ENCODE assay signal across 2 fruit fly cellular contexts in the genomic region with DNA sequence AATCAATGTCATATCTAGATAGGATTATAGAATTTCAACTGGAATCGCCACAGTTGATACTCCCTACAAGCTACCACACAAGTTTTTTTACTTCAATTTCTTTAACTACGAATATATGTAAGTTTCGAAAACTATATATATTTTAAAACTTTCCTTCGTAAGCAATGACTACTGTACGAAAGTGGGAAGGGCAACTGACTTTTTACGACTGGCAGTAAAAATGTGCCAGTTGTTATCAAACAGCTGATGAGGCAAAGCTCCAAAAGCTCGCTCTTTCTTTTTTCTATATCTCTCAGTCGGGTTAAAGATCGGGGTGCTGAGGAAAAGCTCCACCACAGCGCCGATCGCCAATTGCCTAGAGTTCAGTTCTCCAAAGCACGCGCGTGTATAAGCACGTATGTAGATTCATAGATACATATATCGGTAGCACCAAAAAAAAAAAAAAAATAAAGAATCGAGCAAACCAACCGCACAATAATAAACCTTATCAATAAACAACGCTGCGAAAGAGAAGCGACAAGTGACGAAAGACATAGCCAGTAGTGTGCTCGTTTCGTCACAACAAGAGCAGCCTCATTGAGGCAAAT.
TF ChIP-seq lines count a peak whose summit lies in the region.

No protein-coding gene starts in this region.

TF ChIP-seq in whole organism, embryonic, 481 proteins besides CTCF, POLR2A, EP300 and RAD21 (continued from another document and continues in another):
- TF ChIP-seq rib (GFP tag; IDR thresholded peaks at IDR 0.05; lab: Robert Waterston, UW) (no peak), CG13287 (GFP tag; IDR thresholded peaks at IDR 0.05; lab: Robert Waterston, UW; ENCODE audit: partially characterized antibody) (peak; percentile 34; the same call in 1 of the 2 replicates), Deaf1 (tag; optimal IDR thresholded peaks at IDR 0.05; lab: Kevin White, UChicago) (peak; percentile 78), CG10267 (tag; optimal IDR thresholded peaks at IDR 0.05; lab: Kevin White, UChicago) (peak; percentile 30), unpg (GFP tag; optimal IDR thresholded peaks at IDR 0.05; lab: Kevin White, UChicago) (peak; percentile 78), Nf-YB (GFP tag; optimal IDR thresholded peaks at IDR 0.05; lab: Kevin White, UChicago) (peak; percentile 51), kay (GFP tag; optimal IDR thresholded peaks at IDR 0.05; lab: Kevin White, UChicago) (peak; percentile 9), btn (GFP tag; optimal IDR thresholded peaks at IDR 0.05; lab: Kevin White, UChicago) (no peak), Hsf (GFP tag; optimal IDR thresholded peaks at IDR 0.05; lab: Kevin White, UChicago) (peak; percentile 6), CG12299 (tag; optimal IDR thresholded peaks at IDR 0.05; lab: Kevin White, UChicago) (peak; percentile 16), Hey (tag; optimal IDR thresholded peaks at IDR 0.05; lab: Kevin White, UChicago) (no peak), seq (GFP tag; IDR thresholded peaks at IDR 0.05; lab: Robert Waterston, UW) (peak; percentile 75), CG4820 (GFP tag; optimal IDR thresholded peaks at IDR 0.05; lab: Kevin White, UChicago) (peak; percentile 24), CG10209 (GFP tag; optimal IDR thresholded peaks at IDR 0.05; lab: Kevin White, UChicago) (peak; percentile 34), Fer2 (tag; optimal IDR thresholded peaks at IDR 0.05; lab: Kevin White, UChicago) (peak; percentile 9), H15 (GFP tag; IDR thresholded peaks at IDR 0.05; lab: Robert Waterston, UW) (peak; percentile 71), Hmr (GFP tag; optimal IDR thresholded peaks at IDR 0.05; lab: Kevin White, UChicago) (peak; percentile 64), CG4404 (GFP tag; IDR thresholded peaks at IDR 0.05; lab: Robert Waterston, UW) (no peak; the same call in 1 of the 2 replicates), inv (GFP tag; IDR thresholded peaks at IDR 0.05; lab: Robert Waterston, UW; ENCODE audit: partially characterized antibody) (no peak), CG10366 (GFP tag; IDR thresholded peaks at IDR 0.05; lab: Robert Waterston, UW) (peak; percentile 77), esg (GFP tag; conservative IDR thresholded peaks at IDR 0.05; lab: Robert Waterston, UW) (peak; percentile 70), CG12219 (GFP tag; optimal IDR thresholded peaks at IDR 0.05; lab: Kevin White, UChicago) (peak; percentile 55), chn (GFP tag; optimal IDR thresholded peaks at IDR 0.05; lab: Kevin White, UChicago) (no peak), abd-A (tag; optimal IDR thresholded peaks at IDR 0.05; lab: Kevin White, UChicago) (no peak), Ada2b (GFP tag; IDR thresholded peaks at IDR 0.05; lab: Robert Waterston, UW) (peak; percentile 79), CG17802 (tag; optimal IDR thresholded peaks at IDR 0.05; lab: Kevin White, UChicago) (no peak), Ravus (GFP tag; IDR thresholded peaks at IDR 0.05; lab: Robert Waterston, UW) (no peak; the same call in 1 of the 2 replicates), CG6813 (GFP tag; optimal IDR thresholded peaks at IDR 0.05; lab: Kevin White, UChicago) (peak; percentile 47), YL-1 (GFP tag; optimal IDR thresholded peaks at IDR 0.05; lab: Kevin White, UChicago) (no peak), MBD-R2 (GFP tag; IDR thresholded peaks at IDR 0.05; lab: Robert Waterston, UW) (peak; percentile 32; the same call in 1 of the 2 replicates), Opbp (GFP tag; IDR thresholded peaks at IDR 0.05; lab: Robert Waterston, UW; ENCODE audit: partially characterized antibody) (0 out of 3 replicates have a peak, but pooled peaks have one; percentile 27), CG1603 (tag; optimal IDR thresholded peaks at IDR 0.05; lab: Kevin White, UChicago) (peak; percentile 41), crol (GFP tag; IDR thresholded peaks at IDR 0.05; lab: Robert Waterston, UW) (no peak), NC2α (GFP tag; optimal IDR thresholded peaks at IDR 0.05; lab: Kevin White, UChicago) (no peak), hbn (GFP tag; IDR thresholded peaks at IDR 0.05; lab: Robert Waterston, UW; ENCODE audit: partially characterized antibody) (no peak), CG1832 (GFP tag; optimal IDR thresholded peaks at IDR 0.05; lab: Kevin White, UChicago) (no peak), Ssrp (tag; optimal IDR thresholded peaks at IDR 0.05; lab: Kevin White, UChicago) (peak; percentile 14), cas (GFP tag; IDR thresholded peaks at IDR 0.05; lab: Robert Waterston, UW) (peak; percentile 53; the same call in 1 of the 2 replicates), p53 (GFP tag; optimal IDR thresholded peaks at IDR 0.05; lab: Kevin White, UChicago) (no peak), gt (GFP tag; IDR thresholded peaks at IDR 0.05; lab: Robert Waterston, UW) (no peak), CG10274 (GFP tag; optimal IDR thresholded peaks at IDR 0.05; lab: Kevin White, UChicago) (no peak), Taf1 (GFP tag; IDR thresholded peaks at IDR 0.05; lab: Robert Waterston, UW) (peak; percentile 36), Bdp1 (GFP tag; optimal IDR thresholded peaks at IDR 0.05; lab: Kevin White, UChicago) (no peak), eve (GFP tag; optimal IDR thresholded peaks at IDR 0.05; lab: Kevin White, UChicago) (no peak), chinmo (GFP tag; IDR thresholded peaks at IDR 0.05; lab: Robert Waterston, UW; ENCODE audit: partially characterized antibody) (peak; percentile 81; the same call in 3 of the 4 replicates), Dll (GFP tag; IDR thresholded peaks at IDR 0.05; lab: Robert Waterston, UW; ENCODE audit: partially characterized antibody) (no peak), CG8281 (tag; optimal IDR thresholded peaks at IDR 0.05; lab: Kevin White, UChicago) (peak; percentile 12), dmrt11E (tag; optimal IDR thresholded peaks at IDR 0.05; lab: Kevin White, UChicago) (no peak), cg (GFP tag; optimal IDR thresholded peaks at IDR 0.05; lab: Kevin White, UChicago) (no peak), CG13624 (GFP tag; optimal IDR thresholded peaks at IDR 0.05; lab: Kevin White, UChicago) (peak; percentile 40), CG12391 (tag; optimal IDR thresholded peaks at IDR 0.05; lab: Kevin White, UChicago) (peak; percentile 62), fu2 (GFP tag; optimal IDR thresholded peaks at IDR 0.05; lab: Kevin White, UChicago) (peak; percentile 28), sim (GFP tag; IDR thresholded peaks at IDR 0.05; lab: Robert Waterston, UW) (0 out of 2 replicates have a peak, but pooled peaks have one; percentile 36), ato (GFP tag; IDR thresholded peaks at IDR 0.05; lab: Robert Waterston, UW; ENCODE audit: partially characterized antibody) (no peak), chif (GFP tag; optimal IDR thresholded peaks at IDR 0.05; lab: Kevin White, UChicago) (peak in 1 of 2 experiments; percentile 9), CG14965 (GFP tag; optimal IDR thresholded peaks at IDR 0.05; lab: Kevin White, UChicago; ENCODE audit: borderline replicate concordance) (no peak), z (GFP tag; IDR thresholded peaks at IDR 0.05; lab: Robert Waterston, UW) (no peak), Hr78 (GFP tag; optimal IDR thresholded peaks at IDR 0.05; lab: Kevin White, UChicago) (peak in 1 of 2 experiments; percentile 83), so (GFP tag; IDR thresholded peaks at IDR 0.05; lab: Robert Waterston, UW) (peak; percentile 55; the same call in 1 of the 3 replicates), gfzf (GFP tag; optimal IDR thresholded peaks at IDR 0.05; lab: Kevin White, UChicago) (no peak)

TF ChIP-seq in whole organism, prepupa, 60 proteins besides CTCF, POLR2A, EP300 and RAD21 (continued from another document):
- TF ChIP-seq net (GFP tag; optimal IDR thresholded peaks at IDR 0.05; lab: Kevin White, UChicago) (no peak), Ets21C (GFP tag; optimal IDR thresholded peaks at IDR 0.05; lab: Kevin White, UChicago) (peak; percentile 36), Smox (GFP tag; optimal IDR thresholded peaks at IDR 0.05; lab: Kevin White, UChicago) (peak; percentile 43), svp (GFP tag; lab: Kevin White, UChicago) (peak; percentile 99), CG6163 (GFP tag; IDR thresholded peaks at IDR 0.05; lab: Robert Waterston, UW) (peak; percentile 78), CG31627 (GFP tag; optimal IDR thresholded peaks at IDR 0.05; lab: Kevin White, UChicago) (peak; percentile 55), CG4318 (GFP tag; optimal IDR thresholded peaks at IDR 0.05; lab: Kevin White, UChicago) (peak; percentile 31), dac (GFP tag; optimal IDR thresholded peaks at IDR 0.05; lab: Kevin White, UChicago) (no peak), CG3032 (tag; optimal IDR thresholded peaks at IDR 0.05; lab: Kevin White, UChicago) (peak; percentile 42), achi (GFP tag; optimal IDR thresholded peaks at IDR 0.05; lab: Kevin White, UChicago) (peak; percentile 47), pdm3 (GFP tag; optimal IDR thresholded peaks at IDR 0.05; lab: Kevin White, UChicago) (peak; percentile 43)
